Fruit fly (Drosophila melanogaster): ENCODE measurements around the gene ATPsynCF6L.

DNA sequence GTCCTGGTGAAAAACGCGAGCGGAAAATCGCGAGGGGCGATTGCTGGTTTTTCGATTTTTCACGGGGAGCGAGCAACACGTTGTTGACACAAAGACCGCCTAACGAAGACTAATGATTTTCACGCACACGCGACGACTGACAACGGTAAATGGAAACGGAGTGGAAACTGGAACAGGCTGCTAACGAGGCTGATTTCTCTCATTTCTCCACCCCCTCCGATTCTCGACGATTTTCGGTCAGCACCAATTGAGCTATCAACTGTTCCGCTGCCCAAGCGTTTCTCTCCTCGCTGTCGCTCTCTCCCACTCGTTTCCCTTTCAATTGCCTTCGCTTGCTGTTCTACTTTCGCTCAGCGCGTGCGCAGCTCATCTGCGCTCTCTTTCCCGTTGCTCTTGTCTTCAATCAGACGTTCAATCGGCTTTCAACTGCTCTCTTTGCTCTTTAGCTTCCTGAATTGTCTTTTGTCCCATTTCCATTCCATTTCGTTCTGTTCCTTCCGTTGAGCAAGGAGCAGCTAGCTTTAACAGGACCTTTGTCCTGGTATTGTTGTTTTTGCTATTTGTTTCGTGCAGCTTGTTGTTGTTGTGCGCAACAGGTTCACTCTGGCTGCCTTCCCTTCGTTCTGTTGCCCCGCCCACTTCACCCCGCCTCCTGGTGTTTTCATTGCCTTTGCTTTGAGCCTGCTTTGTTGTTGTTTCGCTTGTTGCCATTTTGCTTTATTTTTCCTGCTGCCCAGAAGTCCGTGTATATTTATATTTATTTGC lies 35.7 kb downstream of the ATPsynCF6L start:
- TF ChIP-seq insv (optimal IDR thresholded peaks at IDR 0.05) (no peak), ttk (optimal IDR thresholded peaks at IDR 0.05) (no peak)
